Fruit fly (Drosophila melanogaster): ENCODE results near the gene CG7272.

DNA sequence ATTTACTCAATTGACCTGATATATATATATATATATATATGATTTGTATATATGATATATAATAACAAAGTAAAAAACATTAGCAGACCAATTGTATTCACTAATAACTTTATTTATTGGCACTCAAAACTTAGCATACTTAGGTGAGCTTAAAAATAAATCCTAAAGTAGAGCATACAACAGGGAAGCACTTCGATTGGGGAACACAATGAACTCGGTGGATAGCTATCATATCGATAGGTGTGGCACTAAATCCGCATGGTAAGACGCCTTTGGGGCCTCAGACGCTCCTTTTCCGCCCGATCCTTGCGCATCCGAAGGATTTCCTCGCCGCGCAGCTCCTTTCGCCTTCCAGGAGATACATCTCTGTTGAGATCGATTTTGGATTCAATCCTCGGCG, 15.7 kb downstream of the CG7272 start:
- TF ChIP-seq CG14711 (tag; optimal IDR thresholded peaks at IDR 0.05) (no peak), kay (GFP tag; ENCODE audit: borderline replicate concordance) (no peak), toe (GFP tag; optimal IDR thresholded peaks at IDR 0.05) (no peak), CG7101 (tag; optimal IDR thresholded peaks at IDR 0.05) (no peak), CG11617 (GFP tag; optimal IDR thresholded peaks at IDR 0.05) (no peak), CG1620 (GFP tag; optimal IDR thresholded peaks at IDR 0.05) (no peak), CG5204 (GFP tag; optimal IDR thresholded peaks at IDR 0.05) (no peak), CG7045 (GFP tag; optimal IDR thresholded peaks at IDR 0.05) (no peak), cnc (optimal IDR thresholded peaks at IDR 0.05) (no peak)
